Worm (Caenorhabditis elegans) whole organism, early embryonic: ENCODE measurements around the gene F54F12.1.

ENCODE experiments used
- B0310.2 ChIP-seq: sonication (generic microtip); optimal IDR thresholded peaks from 2 replicates; lab custom pipeline; 2016; ENCODE audit warnings: mild to moderate bottlenecking, missing genetic modification characterization, missing compliant biosample characterization
- aly-1 ChIP-seq: sonication (generic microtip); optimal IDR thresholded peaks from 2 replicates; lab custom pipeline; 2016; ENCODE audit warnings: missing genetic modification characterization, missing compliant biosample characterization
- ama-1 ChIP-seq: fragments of 150-350 bp; optimal IDR thresholded peaks from 2 replicates; lab custom pipeline; 2014
- ceh-13 ChIP-seq: fragments of 200-800 bp; sonication (Bioruptor generic); optimal IDR thresholded peaks from 2 replicates; lab custom pipeline; 2018; ENCODE audit warnings: mild to moderate bottlenecking, missing genetic modification characterization, missing compliant biosample characterization
- ets-7 ChIP-seq: sonication (generic microtip); optimal IDR thresholded peaks from 2 replicates; lab custom pipeline; 2016; ENCODE audit warnings: missing genotype, missing genetic modification characterization, missing compliant biosample characterization

DNA sequence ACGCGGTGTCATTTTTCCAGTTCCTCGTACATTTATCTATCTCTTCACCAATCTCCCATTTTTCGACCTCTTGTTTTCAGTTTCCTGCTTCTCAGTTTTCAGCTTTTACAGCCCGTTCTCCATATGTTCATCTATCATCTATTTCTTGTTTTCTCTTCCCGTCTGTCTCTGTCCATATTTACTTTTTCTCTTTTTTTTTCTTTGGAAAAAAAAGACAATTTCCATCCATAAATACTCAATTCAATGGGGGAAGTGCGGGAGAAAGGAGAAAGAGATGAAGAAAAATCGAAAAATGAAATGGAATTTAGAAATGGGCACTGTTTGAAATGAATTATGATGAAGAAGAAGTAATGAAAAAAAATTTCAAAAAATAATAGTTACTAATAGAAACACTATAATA lies 2.9 kb upstream of the F54F12.1 start:
- TF ChIP-seq ama-1 (lab: Kevin White, UChicago) (no peak), B0310.2 (tag; lab: Kevin White, UChicago) (no peak), aly-1 (tag; lab: Kevin White, UChicago) (no peak), ceh-13 (GFP tag; lab: Kevin White, UChicago) (no peak), ets-7 (tag; lab: Kevin White, UChicago) (no peak)
